Worm (Caenorhabditis elegans): Measurements from ENCODE around the gene acox-1.6.

ce11 chrX:15851013-15851412 is 12.7 kb upstream of the acox-1.6 start:
- TF ChIP-seq syd-9 (tag; optimal IDR thresholded peaks at IDR 0.05) = no peak
- TF ChIP-seq ceh-9 (tag; optimal IDR thresholded peaks at IDR 0.05) = no peak

All from whole organism, late embryonic.